Fruit fly (Drosophila melanogaster): ENCODE measurements around the gene Orp8.

Orp8 gene

DNA sequence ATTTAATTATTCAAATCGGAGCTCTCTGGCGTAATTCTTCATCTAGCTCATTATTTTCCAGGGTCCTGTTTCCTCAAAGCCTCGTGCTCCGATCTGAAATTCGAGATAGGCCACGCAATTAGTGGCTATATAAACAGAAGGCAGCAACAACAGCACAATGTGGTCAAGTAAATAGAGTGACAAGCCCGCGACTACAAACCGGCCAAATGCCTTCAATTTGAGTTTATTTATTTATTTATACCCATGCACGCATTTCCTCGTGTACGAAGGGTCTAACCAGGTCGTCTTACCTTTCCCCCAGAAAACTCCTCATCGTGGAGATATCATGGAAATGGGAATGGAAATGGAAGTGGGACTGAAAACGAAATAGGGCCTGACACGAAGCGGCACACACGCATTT is 32.4 kb upstream of the Orp8 start:
- TF ChIP-seq lola (GFP tag; optimal IDR thresholded peaks at IDR 0.05) (no peak), Dfd (GFP tag; optimal IDR thresholded peaks at IDR 0.05) (no peak)

dm6 chr3R:20280518-20280981 is 28.6 kb upstream of the Orp8 start:
- TF ChIP-seq sage (GFP tag; optimal IDR thresholded peaks at IDR 0.05) = no peak
- TF ChIP-seq foxo (GFP tag; optimal IDR thresholded peaks at IDR 0.05) = peak in 1 of 2 experiments; percentile 33
- TF ChIP-seq Rel (GFP tag; optimal IDR thresholded peaks at IDR 0.05) = no peak
- no peak for TF ChIP-seq Rel (tag; optimal IDR thresholded peaks at IDR 0.05)
- TF ChIP-seq fru (GFP tag; optimal IDR thresholded peaks at IDR 0.05) = peak; percentile 40
- TF ChIP-seq Vsx2 (GFP tag; optimal IDR thresholded peaks at IDR 0.05; ENCODE audit: partially characterized antibody) = no peak
- TF ChIP-seq Hr78 (GFP tag; optimal IDR thresholded peaks at IDR 0.05) = no peak
- TF ChIP-seq dl (GFP tag; optimal IDR thresholded peaks at IDR 0.05; ENCODE audit: insufficient read depth in 1 of 2, partially characterized antibody in 2 of 2) = no peak
- peak; percentile 7 for TF ChIP-seq br (GFP tag; optimal IDR thresholded peaks at IDR 0.05)
- TF ChIP-seq ey (GFP tag; optimal IDR thresholded peaks at IDR 0.05) = peak; percentile 16
- no peak for TF ChIP-seq dmrt93B (GFP tag; optimal IDR thresholded peaks at IDR 0.05)
- peak; percentile 17 for TF ChIP-seq h (GFP tag; optimal IDR thresholded peaks at IDR 0.05)

dm6 chr3R:20282103-20282502 is 27.0 kb upstream of the Orp8 start:
- no peak for TF ChIP-seq Rel (GFP tag; optimal IDR thresholded peaks at IDR 0.05)
- TF ChIP-seq Rel (tag; optimal IDR thresholded peaks at IDR 0.05) = no peak
- no peak for TF ChIP-seq HLH106 (tag; optimal IDR thresholded peaks at IDR 0.05)
- no peak for TF ChIP-seq CG32264 (GFP tag; optimal IDR thresholded peaks at IDR 0.05)
- no peak for TF ChIP-seq OdsH (GFP tag; optimal IDR thresholded peaks at IDR 0.05)
- TF ChIP-seq sv (GFP tag; optimal IDR thresholded peaks at IDR 0.05) = no peak
- TF ChIP-seq jim (GFP tag; optimal IDR thresholded peaks at IDR 0.05) = no peak
- no peak for TF ChIP-seq brk (GFP tag; optimal IDR thresholded peaks at IDR 0.05)
- no peak for TF ChIP-seq Vsx2 (GFP tag; optimal IDR thresholded peaks at IDR 0.05; ENCODE audit: partially characterized antibody)
- no peak for TF ChIP-seq tai (GFP tag; optimal IDR thresholded peaks at IDR 0.05)
- no peak for TF ChIP-seq br (GFP tag; optimal IDR thresholded peaks at IDR 0.05)
- no peak for TF ChIP-seq Abd-B (GFP tag; optimal IDR thresholded peaks at IDR 0.05)

DNA sequence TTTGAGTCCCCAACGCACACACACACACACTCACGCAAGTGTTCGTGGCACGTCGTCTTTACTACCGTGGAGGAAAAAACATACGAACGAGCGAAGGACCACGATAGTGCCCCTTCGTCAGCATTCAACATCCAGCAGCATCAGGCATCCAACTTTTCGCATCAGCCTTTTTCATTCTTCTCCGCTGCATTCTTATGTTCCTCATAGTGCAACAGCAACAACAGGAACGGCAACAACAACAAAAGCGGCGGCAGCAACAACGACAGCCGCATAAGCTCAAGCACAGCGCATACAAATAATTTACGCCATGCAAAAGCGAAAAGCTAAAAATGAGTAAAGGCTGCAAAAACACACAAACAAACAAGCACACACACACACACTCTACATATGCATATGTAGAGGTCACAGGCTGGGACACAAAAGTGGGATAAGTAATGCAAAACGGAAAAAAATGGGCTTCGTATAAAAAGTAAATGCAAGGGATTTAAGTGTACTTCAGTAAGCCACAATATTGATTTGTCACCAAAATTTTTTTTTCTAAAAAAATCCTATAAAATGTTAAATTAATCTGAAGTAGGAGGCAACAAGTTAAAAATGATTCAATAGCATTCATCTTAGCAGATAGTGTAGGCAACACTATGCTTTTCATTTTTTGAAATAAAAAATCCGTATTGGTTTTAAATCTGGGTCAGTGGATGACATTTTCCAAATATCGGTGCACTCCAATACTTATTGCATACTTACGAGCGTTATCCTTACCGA is 26.2 kb upstream of the Orp8 start:
- TF ChIP-seq pan (optimal IDR thresholded peaks at IDR 0.05) = no peak
- peak; percentile 7 for TF ChIP-seq psq (GFP tag; optimal IDR thresholded peaks at IDR 0.05)
- TF ChIP-seq foxo (GFP tag; optimal IDR thresholded peaks at IDR 0.05) = peak in 1 of 2 experiments; percentile 21
- no peak for TF ChIP-seq Abd-B (GFP tag; optimal IDR thresholded peaks at IDR 0.05)
- no peak for TF ChIP-seq sage (GFP tag; optimal IDR thresholded peaks at IDR 0.05)
- no peak for TF ChIP-seq usp (GFP tag; optimal IDR thresholded peaks at IDR 0.05)
- TF ChIP-seq Hnf4 (GFP tag; optimal IDR thresholded peaks at IDR 0.05) = no peak
- TF ChIP-seq Dfd (GFP tag; optimal IDR thresholded peaks at IDR 0.05) = peak; percentile 53
- TF ChIP-seq OdsH (GFP tag; optimal IDR thresholded peaks at IDR 0.05) = no peak
- no peak for TF ChIP-seq Hr78 (GFP tag; optimal IDR thresholded peaks at IDR 0.05)
- TF ChIP-seq Sp1 (GFP tag; optimal IDR thresholded peaks at IDR 0.05) = peak; percentile 10
- TF ChIP-seq fru (GFP tag; optimal IDR thresholded peaks at IDR 0.05) = no peak
- TF ChIP-seq woc (GFP tag; optimal IDR thresholded peaks at IDR 0.05) = peak; percentile 29
- no peak for TF ChIP-seq br (GFP tag; optimal IDR thresholded peaks at IDR 0.05)
- TF ChIP-seq Myc (optimal IDR thresholded peaks at IDR 0.05) = no peak
- TF ChIP-seq ey (GFP tag; optimal IDR thresholded peaks at IDR 0.05) = peak; percentile 4
- TF ChIP-seq dl (GFP tag; optimal IDR thresholded peaks at IDR 0.05; ENCODE audit: insufficient read depth in 1 of 2, partially characterized antibody in 2 of 2) = no peak
- peak; percentile 11 for TF ChIP-seq HLH106 (tag; optimal IDR thresholded peaks at IDR 0.05)

- TF ChIP-seq Abd-B (GFP tag; optimal IDR thresholded peaks at IDR 0.05) (no peak), h (GFP tag; optimal IDR thresholded peaks at IDR 0.05) (peak; percentile 1)
These were observed 25.5 kb upstream of the Orp8 start for dm6 chr3R:20283531-20284139.
